6 worm cellular contexts compared by ENCODE assay signal in the genomic region with DNA sequence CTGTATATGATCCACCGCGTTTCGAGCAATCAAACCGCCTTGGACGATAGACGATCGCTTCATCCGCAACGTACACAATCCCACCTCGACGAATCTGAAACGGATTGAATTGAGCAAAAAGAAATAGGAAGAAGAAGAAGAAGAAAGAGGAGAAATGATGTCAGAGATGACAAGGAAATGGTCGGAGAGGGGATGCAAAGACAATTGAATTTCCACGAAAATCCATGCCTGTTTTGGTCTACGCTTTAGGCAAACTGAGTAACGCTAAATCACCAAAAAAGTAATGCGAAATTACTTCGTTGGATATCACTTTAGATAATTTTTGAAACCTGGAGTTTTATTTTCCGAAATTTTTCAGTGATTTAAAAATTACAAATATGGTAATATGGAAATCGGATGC.
TF ChIP-seq lines count a peak whose summit lies in the region.

No protein-coding gene starts in this region.

TF ChIP-seq in whole organism, L1 larva, 84 proteins besides CTCF, POLR2A, EP300 and RAD21:
- TF ChIP-seq efl-1 (optimal IDR thresholded peaks at IDR 0.05; lab: Kevin White, UChicago), result no peak
- no peak for TF ChIP-seq efl-1 (GFP tag; optimal IDR thresholded peaks at IDR 0.05 in 1 of 2; lab: Kevin White, UChicago)
- TF ChIP-seq ama-1 (optimal IDR thresholded peaks at IDR 0.05; lab: Kevin White, UChicago), result no peak
- no peak for TF ChIP-seq ets-5 (GFP tag; IDR thresholded peaks at IDR 0.05; lab: Robert Waterston, UW)
- TF ChIP-seq fkh-10 (GFP tag; optimal IDR thresholded peaks at IDR 0.05; lab: Kevin White, UChicago), result peak; percentile 59

TF ChIP-seq in whole organism, L2 larva, 48 proteins besides CTCF, POLR2A, EP300 and RAD21:
- TF ChIP-seq lsy-2 (tag; optimal IDR thresholded peaks at IDR 0.05; lab: Kevin White, UChicago), result no peak
- no peak for TF ChIP-seq nhr-23 (tag; optimal IDR thresholded peaks at IDR 0.05; lab: Kevin White, UChicago)
- TF ChIP-seq mdl-1 (tag; optimal IDR thresholded peaks at IDR 0.05; lab: Kevin White, UChicago), result no peak
- TF ChIP-seq lin-13 (GFP tag; optimal IDR thresholded peaks at IDR 0.05; lab: Kevin White, UChicago), result no peak
- peak; percentile 5 for TF ChIP-seq sma-9 (GFP tag; optimal IDR thresholded peaks at IDR 0.05; lab: Kevin White, UChicago)
- no peak for TF ChIP-seq sma-9 (tag; optimal IDR thresholded peaks at IDR 0.05; lab: Kevin White, UChicago)

TF ChIP-seq in whole organism, L3 larva, 47 proteins besides CTCF, POLR2A, EP300 and RAD21:
- TF ChIP-seq fkh-10 (GFP tag; optimal IDR thresholded peaks at IDR 0.05; lab: Kevin White, UChicago) (peak; percentile 35), nhr-237 (tag; optimal IDR thresholded peaks at IDR 0.05; lab: Kevin White, UChicago) (no peak), skn-1 (tag; optimal IDR thresholded peaks at IDR 0.05; lab: Kevin White, UChicago) (no peak), ceh-82 (tag; optimal IDR thresholded peaks at IDR 0.05; lab: Kevin White, UChicago) (no peak)

TF ChIP-seq in whole organism, L4 larva, 104 proteins besides CTCF, POLR2A, EP300 and RAD21:
- peak; percentile 73 for TF ChIP-seq ces-1 (GFP tag; optimal IDR thresholded peaks at IDR 0.05; lab: Kevin White, UChicago)
- peak; percentile 48 for TF ChIP-seq fkh-10 (GFP tag; optimal IDR thresholded peaks at IDR 0.05; lab: Kevin White, UChicago)
- no peak for TF ChIP-seq hmg-1.1 (GFP tag; IDR thresholded peaks at IDR 0.05; lab: Robert Waterston, UW)
- no peak for TF ChIP-seq mxl-2 (GFP tag; conservative IDR thresholded peaks at IDR 0.05; lab: Robert Waterston, UW)

TF ChIP-seq in whole organism, late embryonic, 69 proteins besides CTCF, POLR2A, EP300 and RAD21:
- peak; percentile 79 for TF ChIP-seq unc-42 (tag; optimal IDR thresholded peaks at IDR 0.05; lab: Kevin White, UChicago)
- no peak for TF ChIP-seq pha-4 (tag; optimal IDR thresholded peaks at IDR 0.05; lab: Kevin White, UChicago)

TF ChIP-seq in whole organism, mixed stage, embryonic, 35 proteins besides CTCF, POLR2A, EP300 and RAD21:
- TF ChIP-seq flh-1 (GFP tag; optimal IDR thresholded peaks at IDR 0.05; lab: Kevin White, UChicago), result no peak
- TF ChIP-seq ces-1 (GFP tag; optimal IDR thresholded peaks at IDR 0.05; lab: Kevin White, UChicago), result peak; percentile 53
- TF ChIP-seq ceh-83 (GFP tag; optimal IDR thresholded peaks at IDR 0.05; lab: Kevin White, UChicago), result no peak
